Worm (Caenorhabditis elegans) whole organism, L3 larva: ENCODE results near the gene T01E8.8.

Source experiments
- egl-27 ChIP-seq: sonication (generic microtip); optimal IDR thresholded peaks from 4 replicates; lab custom pipeline; 2017; ENCODE audit warnings: missing biosample characterization, missing genetic modification reagents, missing genetic modification characterization
- jun-1 ChIP-seq: fragments of 150-350 bp; optimal IDR thresholded peaks from 2 replicates; lab custom pipeline; 2014; ENCODE audit warnings: missing biosample characterization, missing genetic modification reagents, missing genetic modification characterization
- mdl-1 ChIP-seq: fragments of 150-350 bp; optimal IDR thresholded peaks from 2 replicates; lab custom pipeline; 2014; ENCODE audit warnings: missing biosample characterization, missing genetic modification characterization
- nhr-28 ChIP-seq: fragments of 150-350 bp; optimal IDR thresholded peaks from 2 replicates; lab custom pipeline; 2014; ENCODE audit warnings: missing biosample characterization, missing genetic modification characterization

DNA sequence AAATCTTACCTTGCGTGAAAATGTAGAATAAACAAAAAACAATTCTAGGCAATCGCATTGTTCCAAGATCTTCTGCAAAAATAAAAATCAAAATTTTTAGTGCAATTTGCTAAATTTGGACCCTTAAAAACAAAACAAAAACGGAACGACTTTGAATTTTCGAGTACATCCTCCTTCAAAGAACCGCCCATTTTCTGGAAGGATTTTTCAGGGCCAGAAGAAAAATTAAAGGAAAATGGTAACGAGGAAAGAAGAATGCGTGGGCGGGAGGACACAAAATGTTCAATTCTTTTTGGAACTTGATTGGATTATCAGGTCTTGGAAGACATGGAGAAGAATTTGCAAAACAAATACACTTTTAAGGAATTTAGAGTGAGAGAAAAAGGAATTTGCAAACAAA lies 40.0 kb downstream of the T01E8.8 start, which contains the start of gene F54B3.4:
- TF ChIP-seq egl-27 (tag; lab: Kevin White, UChicago) (no peak), nhr-28 (no peak), jun-1 (no peak), mdl-1 (tag; lab: Kevin White, UChicago) (no peak)
